Fruit fly (Drosophila melanogaster): Measurements from ENCODE around the gene Nrt.
A peak's percentile ranks its signal among the peaks of the same experiment; 100 is the strongest.

Nrt gene

DNA sequence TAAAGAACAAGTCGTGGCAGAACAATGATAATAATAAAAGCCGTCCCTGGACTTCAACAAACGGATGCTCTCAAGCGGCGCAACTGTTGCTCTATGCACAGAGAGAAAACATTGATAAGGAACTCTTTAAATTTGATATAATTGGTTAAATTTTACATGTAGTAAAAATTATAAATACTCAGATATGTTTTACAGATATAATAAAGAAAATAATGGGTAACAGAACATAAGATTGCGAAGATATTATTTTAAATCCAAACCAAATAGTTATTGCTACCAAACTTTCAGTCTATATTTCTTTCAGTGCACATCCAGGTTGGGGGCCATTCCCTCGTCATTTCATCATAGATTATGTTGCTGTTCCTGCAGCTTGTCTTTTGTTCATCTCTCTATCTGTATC is 16.1 kb upstream of the Nrt start (continued):
- peak; percentile 9 for TF ChIP-seq tap (tag; optimal IDR thresholded peaks at IDR 0.05)
- no peak for TF ChIP-seq vnd (GFP tag; IDR thresholded peaks at IDR 0.05; ENCODE audit: partially characterized antibody)
- TF ChIP-seq rib (GFP tag; IDR thresholded peaks at IDR 0.05): no peak
- TF ChIP-seq CG6689 (GFP tag; IDR thresholded peaks at IDR 0.05): 0 out of 2 replicates have a peak, but pooled peaks have one; percentile 44
- peak; percentile 20 for TF ChIP-seq CG12391 (tag; optimal IDR thresholded peaks at IDR 0.05)
- no peak for TF ChIP-seq slbo (GFP tag; IDR thresholded peaks at IDR 0.05)
- no peak for TF ChIP-seq CG10431 (GFP tag; optimal IDR thresholded peaks at IDR 0.05)
- peak; percentile 40 for TF ChIP-seq tin (GFP tag; optimal IDR thresholded peaks at IDR 0.05)
- no peak for TF ChIP-seq CG42726 (GFP tag; IDR thresholded peaks at IDR 0.05; ENCODE audit: partially characterized antibody)
- TF ChIP-seq danr (GFP tag; IDR thresholded peaks at IDR 0.05): no peak
- TF ChIP-seq CG6254 (GFP tag; optimal IDR thresholded peaks at IDR 0.05): peak; percentile 62
- no peak for TF ChIP-seq CG31365 (tag; optimal IDR thresholded peaks at IDR 0.05)
- TF ChIP-seq MESR4 (GFP tag; optimal IDR thresholded peaks at IDR 0.05): no peak
- no peak for TF ChIP-seq fd102C (GFP tag; optimal IDR thresholded peaks at IDR 0.05)
- TF ChIP-seq HLH4C (GFP tag; IDR thresholded peaks at IDR 0.05; ENCODE audit: partially characterized antibody): no peak
- no peak for TF ChIP-seq CG4404 (GFP tag; IDR thresholded peaks at IDR 0.05)
- TF ChIP-seq CG7271 (tag; optimal IDR thresholded peaks at IDR 0.05): no peak
- TF ChIP-seq CG9876 (GFP tag; optimal IDR thresholded peaks at IDR 0.05): no peak

DNA sequence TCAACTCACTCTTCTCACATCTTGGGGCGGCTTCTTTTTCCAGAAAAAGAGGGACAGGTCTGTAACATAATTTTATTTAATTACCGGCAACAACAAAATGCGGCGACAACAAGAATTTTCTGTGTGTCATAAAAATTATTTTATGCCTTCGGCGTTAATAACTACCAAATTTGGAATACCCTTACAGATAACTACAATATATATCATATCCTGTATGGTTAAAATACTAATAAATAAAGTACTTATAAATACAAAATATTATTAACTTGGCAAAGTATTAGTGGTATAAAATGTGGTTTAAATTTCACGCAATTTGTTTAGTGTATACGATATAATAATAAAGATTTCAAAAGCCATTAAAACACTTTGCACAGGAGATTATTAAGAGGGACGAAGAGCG is 15.1 kb upstream of the Nrt start:
- TF ChIP-seq D19A (tag; optimal IDR thresholded peaks at IDR 0.05) (peak; percentile 57), Elba2 (GFP tag; optimal IDR thresholded peaks at IDR 0.05) (no peak)

DNA sequence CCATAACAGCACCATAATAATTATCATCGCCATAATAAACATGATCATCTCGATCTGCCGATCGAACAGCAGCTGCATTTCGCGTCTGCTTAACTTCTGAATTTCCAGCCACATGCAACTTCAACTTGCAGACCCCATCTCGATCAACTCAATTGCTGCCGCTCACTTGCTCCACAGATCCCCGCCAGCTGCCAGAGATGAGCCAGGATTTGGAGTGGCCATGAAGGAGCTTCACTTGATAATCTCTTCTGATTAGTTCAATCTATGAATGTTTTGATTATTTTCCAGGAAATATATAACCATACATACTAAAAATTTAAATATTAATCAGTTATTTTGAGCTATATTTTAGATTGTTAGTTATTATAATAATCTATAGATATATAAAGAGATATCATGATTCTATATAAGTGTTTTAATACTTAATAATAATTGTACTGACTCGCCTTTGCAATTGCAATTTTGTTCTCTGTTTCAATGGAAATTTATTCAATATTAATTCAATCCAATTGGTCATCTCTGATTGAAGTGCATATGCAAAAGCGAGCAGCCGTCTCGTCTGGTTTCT is 14.3 kb upstream of the Nrt start:
- TF ChIP-seq CG9215 (GFP tag; IDR thresholded peaks at IDR 0.05): no peak
- TF ChIP-seq CG12071 (GFP tag; optimal IDR thresholded peaks at IDR 0.05): no peak
- no peak for TF ChIP-seq wdn (GFP tag; IDR thresholded peaks at IDR 0.05)
- no peak for TF ChIP-seq ato (GFP tag; IDR thresholded peaks at IDR 0.05; ENCODE audit: partially characterized antibody)
- TF ChIP-seq lbe (GFP tag; optimal IDR thresholded peaks at IDR 0.05): no peak
- no peak for TF ChIP-seq jumu (GFP tag; optimal IDR thresholded peaks at IDR 0.05)
- TF ChIP-seq CG12219 (GFP tag; optimal IDR thresholded peaks at IDR 0.05): no peak
- no peak for TF ChIP-seq CG9437 (GFP tag; optimal IDR thresholded peaks at IDR 0.05)
- TF ChIP-seq gsb (GFP tag; IDR thresholded peaks at IDR 0.05): no peak
- no peak for TF ChIP-seq ab (GFP tag; optimal IDR thresholded peaks at IDR 0.05)
- no peak for TF ChIP-seq stwl (tag; optimal IDR thresholded peaks at IDR 0.05)
- no peak for TF ChIP-seq Hsf (GFP tag; optimal IDR thresholded peaks at IDR 0.05)
- TF ChIP-seq CG6791 (GFP tag; IDR thresholded peaks at IDR 0.05; ENCODE audit: partially characterized antibody): no peak
- TF ChIP-seq D19A (tag; optimal IDR thresholded peaks at IDR 0.05): no peak
- TF ChIP-seq CG14667 (GFP tag; IDR thresholded peaks at IDR 0.05): no peak
- TF ChIP-seq CG7271 (tag; optimal IDR thresholded peaks at IDR 0.05): no peak
- TF ChIP-seq Hr78 (GFP tag; optimal IDR thresholded peaks at IDR 0.05): no peak
- no peak for TF ChIP-seq sd (tag; optimal IDR thresholded peaks at IDR 0.05)

All from whole organism, embryonic.